Worm (Caenorhabditis elegans): ENCODE measurements around the gene Y38C1BA.4.

The Y38C1BA.4 gene

ce11 chrIV:1821550-1821949 is at the start of gene Y38C1BA.4:
Y38C1BA.4 (plus strand) TSS chrIV:1821850.
- no peak for TF ChIP-seq tra-4 (tag; optimal IDR thresholded peaks at IDR 0.05)

- TF ChIP-seq hnd-1 (tag; optimal IDR thresholded peaks at IDR 0.05), result no peak
- no peak for TF ChIP-seq flt-1 (GFP tag; IDR thresholded peaks at IDR 0.05)
- no peak for TF ChIP-seq tbx-37 (GFP tag; conservative IDR thresholded peaks at IDR 0.05)
- no peak for TF ChIP-seq scrt-1 (GFP tag; IDR thresholded peaks at IDR 0.05)
- TF ChIP-seq sea-1 (GFP tag; conservative IDR thresholded peaks at IDR 0.05), result no peak
- no peak for TF ChIP-seq F13C5.2 (tag; optimal IDR thresholded peaks at IDR 0.05)
- no peak for TF ChIP-seq hmbx-1 (tag; optimal IDR thresholded peaks at IDR 0.05)
- no peak for TF ChIP-seq B0310.2 (tag; optimal IDR thresholded peaks at IDR 0.05)
- TF ChIP-seq ama-1 (optimal IDR thresholded peaks at IDR 0.05), result no peak
- TF ChIP-seq ceh-13 (GFP tag; optimal IDR thresholded peaks at IDR 0.05), result no peak
- TF ChIP-seq tra-4 (tag; optimal IDR thresholded peaks at IDR 0.05), result no peak
- TF ChIP-seq aly-1 (tag; optimal IDR thresholded peaks at IDR 0.05), result no peak
- TF ChIP-seq ets-7 (tag; optimal IDR thresholded peaks at IDR 0.05), result no peak
These were observed 40.1 kb upstream of the Y38C1BA.4 start, which contains the start of gene frpr-19 for ce11 chrIV:1781559-1781958. frpr-19 (minus strand) TSS chrIV:1781659.

- TF ChIP-seq scrt-1 (GFP tag; IDR thresholded peaks at IDR 0.05), result no peak
- peak; percentile 96 for TF ChIP-seq ceh-36 (tag; optimal IDR thresholded peaks at IDR 0.05)
- no peak for TF ChIP-seq hmbx-1 (tag; optimal IDR thresholded peaks at IDR 0.05)
These were observed 36.5 kb upstream of the Y38C1BA.4 start for ce11 chrIV:1785156-1785555.

- no peak for TF ChIP-seq hnd-1 (tag; optimal IDR thresholded peaks at IDR 0.05)
- TF ChIP-seq ets-7 (tag; optimal IDR thresholded peaks at IDR 0.05), result no peak
- no peak for TF ChIP-seq tbx-11 (GFP tag; IDR thresholded peaks at IDR 0.05)
- TF ChIP-seq tra-4 (tag; optimal IDR thresholded peaks at IDR 0.05), result no peak
- no peak for TF ChIP-seq tbx-37 (GFP tag; conservative IDR thresholded peaks at IDR 0.05)
- no peak for TF ChIP-seq ama-1 (optimal IDR thresholded peaks at IDR 0.05)
- TF ChIP-seq scrt-1 (GFP tag; IDR thresholded peaks at IDR 0.05), result no peak
- no peak for TF ChIP-seq aly-1 (tag; optimal IDR thresholded peaks at IDR 0.05)
- no peak for TF ChIP-seq F13C5.2 (tag; optimal IDR thresholded peaks at IDR 0.05)
- TF ChIP-seq ceh-13 (GFP tag; optimal IDR thresholded peaks at IDR 0.05), result no peak
- TF ChIP-seq hmbx-1 (tag; optimal IDR thresholded peaks at IDR 0.05), result no peak
- no peak for TF ChIP-seq B0310.2 (tag; optimal IDR thresholded peaks at IDR 0.05)
- no peak for TF ChIP-seq pes-1 (GFP tag; IDR thresholded peaks at IDR 0.05)
- no peak for TF ChIP-seq hmg-4 (GFP tag; optimal IDR thresholded peaks at IDR 0.05)
- TF ChIP-seq ceh-36 (tag; optimal IDR thresholded peaks at IDR 0.05), result no peak
- TF ChIP-seq flt-1 (GFP tag; IDR thresholded peaks at IDR 0.05), result no peak
- no peak for TF ChIP-seq sea-1 (GFP tag; conservative IDR thresholded peaks at IDR 0.05)
These were observed 31.0 kb upstream of the Y38C1BA.4 start for ce11 chrIV:1790677-1791076.

- TF ChIP-seq B0310.2 (tag; optimal IDR thresholded peaks at IDR 0.05) (no peak), ceh-13 (GFP tag; optimal IDR thresholded peaks at IDR 0.05) (no peak), F13C5.2 (tag; optimal IDR thresholded peaks at IDR 0.05) (no peak), tbx-37 (GFP tag; conservative IDR thresholded peaks at IDR 0.05) (no peak), sea-1 (GFP tag; conservative IDR thresholded peaks at IDR 0.05) (no peak), aly-1 (tag; optimal IDR thresholded peaks at IDR 0.05) (no peak), hmg-4 (GFP tag; optimal IDR thresholded peaks at IDR 0.05) (no peak)
These were observed 29.9 kb upstream of the Y38C1BA.4 start for ce11 chrIV:1791775-1792174.

- TF ChIP-seq ama-1 (optimal IDR thresholded peaks at IDR 0.05) (no peak), hmg-4 (GFP tag; optimal IDR thresholded peaks at IDR 0.05) (no peak), flt-1 (GFP tag; IDR thresholded peaks at IDR 0.05) (no peak), tra-4 (tag; optimal IDR thresholded peaks at IDR 0.05) (no peak), B0310.2 (tag; optimal IDR thresholded peaks at IDR 0.05) (no peak), ceh-36 (tag; optimal IDR thresholded peaks at IDR 0.05) (no peak)
These were observed 17.8 kb upstream of the Y38C1BA.4 start, which contains the start of gene Y38C1BA.1 for ce11 chrIV:1803882-1804281. Y38C1BA.1 (minus strand) TSS chrIV:1803982.

ce11 chrIV:1804613-1805012 is 17.0 kb upstream of the Y38C1BA.4 start:
- TF ChIP-seq F13C5.2 (tag; optimal IDR thresholded peaks at IDR 0.05), result no peak
- TF ChIP-seq flt-1 (GFP tag; IDR thresholded peaks at IDR 0.05), result no peak
- no peak for TF ChIP-seq aly-1 (tag; optimal IDR thresholded peaks at IDR 0.05)
- no peak for TF ChIP-seq ets-7 (tag; optimal IDR thresholded peaks at IDR 0.05)
- no peak for TF ChIP-seq ceh-36 (tag; optimal IDR thresholded peaks at IDR 0.05)
- no peak for TF ChIP-seq pes-1 (GFP tag; IDR thresholded peaks at IDR 0.05)
- no peak for TF ChIP-seq hnd-1 (tag; optimal IDR thresholded peaks at IDR 0.05)
- no peak for TF ChIP-seq hmbx-1 (tag; optimal IDR thresholded peaks at IDR 0.05)
- no peak for TF ChIP-seq tbx-11 (GFP tag; IDR thresholded peaks at IDR 0.05)

ce11 chrIV:1813869-1814268 is 7.8 kb upstream of the Y38C1BA.4 start:
- TF ChIP-seq hnd-1 (tag; optimal IDR thresholded peaks at IDR 0.05), result no peak
- TF ChIP-seq hmbx-1 (tag; optimal IDR thresholded peaks at IDR 0.05), result no peak
- TF ChIP-seq ceh-13 (GFP tag; optimal IDR thresholded peaks at IDR 0.05), result no peak
- no peak for TF ChIP-seq hmg-4 (GFP tag; optimal IDR thresholded peaks at IDR 0.05)

- TF ChIP-seq scrt-1 (GFP tag; IDR thresholded peaks at IDR 0.05) (no peak), tbx-11 (GFP tag; IDR thresholded peaks at IDR 0.05) (no peak), ama-1 (optimal IDR thresholded peaks at IDR 0.05) (no peak)
These were observed 6.7 kb upstream of the Y38C1BA.4 start, which contains the start of gene snn-1 for ce11 chrIV:1814764-1815518. snn-1 (minus strand) TSS chrIV:1815118.

Measured in whole organism, early embryonic.